Worm (Caenorhabditis elegans) whole organism, young adult: ENCODE data around the gene miga-1.

Source experiments
- B0035.1 ChIP-seq: sonication (generic microtip); optimal IDR thresholded peaks from 2 replicates; lab custom pipeline; 2016; ENCODE audit warnings: missing genetic modification characterization, mild to moderate bottlenecking, missing compliant biosample characterization, missing genotype, missing genetic modification reagents
- B0261.1 ChIP-seq: sonication (generic microtip); optimal IDR thresholded peaks from 2 replicates; lab custom pipeline; 2016; ENCODE audit warnings: mild to moderate bottlenecking, missing genetic modification characterization, moderate library complexity, missing compliant biosample characterization
- B0336.3 ChIP-seq: fragments of 200-800 bp; sonication (Bioruptor generic); IDR thresholded peaks from 2 replicates; pipeline ENCODE4 v1.3.6; 2022; ENCODE audit warnings: missing genetic modification characterization, missing compliant biosample characterization
- F10E7.11 ChIP-seq: sonication (generic microtip); optimal IDR thresholded peaks from 2 replicates; lab custom pipeline; 2017; ENCODE audit warnings: mild to moderate bottlenecking, missing genetic modification characterization, moderate library complexity, missing compliant biosample characterization
- F22D6.2 ChIP-seq: sonication (generic microtip); optimal IDR thresholded peaks from 2 replicates; lab custom pipeline; 2016; ENCODE audit warnings: mild to moderate bottlenecking, missing genetic modification characterization, missing compliant biosample characterization
- F23B12.7 ChIP-seq: sonication (generic microtip); optimal IDR thresholded peaks from 2 replicates; lab custom pipeline; 2017; ENCODE audit warnings: missing genetic modification characterization, mild to moderate bottlenecking, missing compliant biosample characterization, antibody characterized with exemption, moderate library complexity; ENCODE audit not compliant: insufficient read depth
- F49E8.2 ChIP-seq: sonication (generic microtip); optimal IDR thresholded peaks from 3 replicates; lab custom pipeline; 2017; ENCODE audit warnings: missing genetic modification characterization, mild to moderate bottlenecking, missing compliant biosample characterization, antibody characterized with exemption, moderate library complexity; ENCODE audit not compliant: insufficient read depth
- K11D2.4 ChIP-seq: fragments of 200-800 bp; sonication (Bioruptor generic); IDR thresholded peaks from 2 replicates; pipeline ENCODE4 v1.3.6; 2022; ENCODE audit warnings: missing genetic modification reagents, missing genetic modification characterization, missing compliant biosample characterization
- T07F8.4 ChIP-seq: sonication (generic microtip); optimal IDR thresholded peaks from 2 replicates; lab custom pipeline; 2016; ENCODE audit warnings: mild to moderate bottlenecking, missing genetic modification characterization, moderate library complexity, missing compliant biosample characterization
- Y95B8A.8 ChIP-seq: fragments of 200-800 bp; sonication (Bioruptor generic); IDR thresholded peaks from 2 replicates; pipeline ENCODE4 v1.3.6; 2022; ENCODE audit warnings: missing genetic modification reagents, missing genetic modification characterization, missing compliant biosample characterization
- aptf-2 ChIP-seq: fragments of 200-800 bp; sonication (Bioruptor generic); conservative IDR thresholded peaks from 2 replicates; pipeline ENCODE4 v1.3.6; 2022; ENCODE audit warnings: missing genetic modification reagents, missing genetic modification characterization, missing compliant biosample characterization
- bed-1 ChIP-seq: fragments of 200-800 bp; sonication (Bioruptor generic); IDR thresholded peaks from 2 replicates; pipeline ENCODE4 v1.3.6; 2022; ENCODE audit warnings: missing genetic modification reagents, missing genetic modification characterization, missing compliant biosample characterization
- bed-2 ChIP-seq: fragments of 200-800 bp; sonication (Bioruptor generic); IDR thresholded peaks from 2 replicates; pipeline ENCODE4 v1.3.6; 2022; ENCODE audit warnings: missing genetic modification reagents, missing genetic modification characterization, missing compliant biosample characterization
- ceh-58 ChIP-seq: fragments of 200-800 bp; sonication (Bioruptor generic); IDR thresholded peaks from 2 replicates; pipeline ENCODE4 v1.3.6; 2022; ENCODE audit warnings: missing genetic modification characterization, missing compliant biosample characterization
- chd-7 ChIP-seq: sonication (generic microtip); optimal IDR thresholded peaks from 2 replicates; lab custom pipeline; 2016; ENCODE audit warnings: mild to moderate bottlenecking, missing genetic modification characterization, moderate library complexity, missing compliant biosample characterization
- die-1 ChIP-seq: sonication (generic microtip); optimal IDR thresholded peaks from 2 replicates; lab custom pipeline; 2016; ENCODE audit warnings: missing genotype, mild to moderate bottlenecking, missing genetic modification characterization, missing compliant biosample characterization
- dpff-1 ChIP-seq: sonication (generic microtip); optimal IDR thresholded peaks from 2 replicates; lab custom pipeline; 2017; ENCODE audit warnings: mild to moderate bottlenecking, missing genetic modification characterization, missing compliant biosample characterization
- egl-44 ChIP-seq: fragments of 200-800 bp; sonication (Bioruptor generic); IDR thresholded peaks from 2 replicates; pipeline ENCODE4 v1.3.6; 2022; ENCODE audit warnings: missing genetic modification reagents, missing genetic modification characterization, missing compliant biosample characterization
- egrh-3 ChIP-seq: fragments of 200-800 bp; sonication (Bioruptor generic); IDR thresholded peaks from 2 replicates; pipeline ENCODE4 v1.3.6; 2022; ENCODE audit warnings: missing genetic modification reagents, missing genetic modification characterization, missing compliant biosample characterization
- gei-17 ChIP-seq: fragments of 200-800 bp; sonication (Bioruptor generic); optimal IDR thresholded peaks from 2 replicates; lab custom pipeline; 2018; ENCODE audit warnings: mild to moderate bottlenecking, missing genetic modification characterization, missing compliant biosample characterization
- hlh-26 ChIP-seq: fragments of 200-800 bp; sonication (Bioruptor generic); conservative IDR thresholded peaks from 2 replicates; pipeline ENCODE4 v1.3.6; 2022; ENCODE audit warnings: missing genetic modification reagents, missing genetic modification characterization, missing compliant biosample characterization
- hmg-1.2 ChIP-seq: fragments of 200-800 bp; sonication (Bioruptor generic); IDR thresholded peaks from 2 replicates; pipeline ENCODE4 v1.3.6; 2022; ENCODE audit warnings: missing genetic modification reagents, missing genetic modification characterization, missing compliant biosample characterization
- let-526 ChIP-seq: fragments of 200-800 bp; sonication (Bioruptor generic); IDR thresholded peaks from 2 replicates; pipeline ENCODE4 v1.3.6; 2022; ENCODE audit warnings: missing genetic modification reagents, missing genetic modification characterization, missing compliant biosample characterization
- let-607 ChIP-seq, 2 experiments: fragments of 200-800 bp in 1 of 2; sonication (Bioruptor generic) in 1 of 2; sonication (generic microtip) in 1 of 2; optimal IDR thresholded peaks; 2 replicates each; lab custom pipeline; 2016 to 2018; ENCODE audit warnings: mild to moderate bottlenecking in 2 of 2, missing compliant biosample characterization in 2 of 2, missing genetic modification characterization in 2 of 2, moderate library complexity in 2 of 2, missing genotype in 1 of 2
- mel-28 ChIP-seq: sonication (generic microtip); optimal IDR thresholded peaks from 2 replicates; lab custom pipeline; 2016; ENCODE audit warnings: borderline replicate concordance, mild to moderate bottlenecking, missing genetic modification characterization, missing compliant biosample characterization
- mes-4 ChIP-seq: sonication (generic microtip); optimal IDR thresholded peaks from 2 replicates; lab custom pipeline; 2016; ENCODE audit warnings: missing genotype, missing genetic modification characterization, missing compliant biosample characterization
- nhr-120 ChIP-seq: fragments of 200-800 bp; sonication (Bioruptor generic); IDR thresholded peaks from 2 replicates; pipeline ENCODE4 v1.3.6; 2022; ENCODE audit warnings: missing genetic modification characterization, missing compliant biosample characterization
- nhr-90 ChIP-seq: sonication (generic microtip); optimal IDR thresholded peaks from 2 replicates; lab custom pipeline; 2016; ENCODE audit warnings: missing genotype, mild to moderate bottlenecking, missing genetic modification characterization, missing compliant biosample characterization
- pha-4 ChIP-seq: fragments of 150-350 bp; sonication (generic microtip); optimal IDR thresholded peaks from 2 replicates; lab custom pipeline; 2014; ENCODE audit warnings: missing biosample characterization, missing genetic modification reagents, missing genetic modification characterization
- sea-2 ChIP-seq: fragments of 200-800 bp; sonication (Bioruptor generic); IDR thresholded peaks from 2 replicates; pipeline ENCODE4 v1.3.6; 2022; ENCODE audit warnings: missing genetic modification characterization, missing compliant biosample characterization
- snpc-1.1 ChIP-seq: sonication (generic microtip); optimal IDR thresholded peaks from 2 replicates; lab custom pipeline; 2017; ENCODE audit warnings: missing genetic modification characterization, mild to moderate bottlenecking, missing compliant biosample characterization, antibody characterized with exemption, moderate library complexity, missing genotype, missing genetic modification reagents; ENCODE audit not compliant: insufficient read depth
- snpc-3.4 ChIP-seq: sonication (generic microtip); optimal IDR thresholded peaks from 2 replicates; lab custom pipeline; 2017; ENCODE audit warnings: missing genetic modification characterization, mild to moderate bottlenecking, missing compliant biosample characterization, antibody characterized with exemption, moderate library complexity, missing genotype, missing genetic modification reagents
- snpc-4 ChIP-seq, 5 experiments: fragments of 150-350 bp in 1 of 5; sonication (generic microtip) in 4 of 5; optimal IDR thresholded peaks; 2 replicates each; lab custom pipeline; 2014 to 2018; ENCODE audit warnings: missing genetic modification characterization in 5 of 5, missing biosample characterization in 3 of 5, antibody characterized with exemption in 2 of 5, mild to moderate bottlenecking in 2 of 5, missing compliant biosample characterization in 2 of 5, missing genotype in 2 of 5, moderate library complexity in 2 of 5, missing genetic modification reagents in 1 of 5

miga-1 gene

ce11 chrV:12408525-12408924, 7.9 kb upstream of the miga-1 start, which contains the start of gene cdr-4 (continued):
- TF ChIP-seq B0261.1 (no peak), chd-7 (tag; lab: Kevin White, UChicago) (no peak), F23B12.7 (tag; lab: Kevin White, UChicago) (no peak)

ce11 chrV:12406514-12406913, 5.9 kb upstream of the miga-1 start:
- TF ChIP-seq F22D6.2: no peak
- TF ChIP-seq Y95B8A.8 (GFP tag; lab: Robert Waterston, UW): no peak
- peak; percentile 49 for TF ChIP-seq egrh-3 (GFP tag; lab: Robert Waterston, UW)
- peak; percentile 20 for TF ChIP-seq gei-17 (GFP tag; lab: Kevin White, UChicago)
- no peak for TF ChIP-seq mes-4
- no peak for TF ChIP-seq T07F8.4 (tag; lab: Kevin White, UChicago)
- no peak for TF ChIP-seq snpc-1.1 (tag; lab: Kevin White, UChicago)
- TF ChIP-seq snpc-4 (GFP tag; optimal IDR thresholded peaks at IDR 0.05; lab: Kevin White, UChicago): no peak
- TF ChIP-seq snpc-4 (tag; optimal IDR thresholded peaks at IDR 0.05; lab: Kevin White, UChicago): no peak
- TF ChIP-seq B0336.3 (GFP tag; lab: Robert Waterston, UW): no peak
- TF ChIP-seq hlh-26 (GFP tag; lab: Robert Waterston, UW): no peak
- no peak for TF ChIP-seq sea-2 (GFP tag; lab: Robert Waterston, UW)
- TF ChIP-seq snpc-3.4 (tag; lab: Kevin White, UChicago): no peak
- TF ChIP-seq let-607 (tag; optimal IDR thresholded peaks at IDR 0.05; lab: Kevin White, UChicago): no peak
- no peak for TF ChIP-seq bed-2 (GFP tag; lab: Robert Waterston, UW)
- no peak for TF ChIP-seq nhr-120 (GFP tag; lab: Robert Waterston, UW)

ce11 chrV:12405929-12406328, 5.3 kb upstream of the miga-1 start, which contains the start of gene K01D12.10:
TSS of gene K01D12.10 (plus strand) at chrV:12406229.
- TF ChIP-seq mel-28 (no peak), bed-2 (GFP tag; lab: Robert Waterston, UW) (no peak), F49E8.2 (tag; lab: Kevin White, UChicago) (no peak), mes-4 (no peak), let-526 (no peak)

DNA sequence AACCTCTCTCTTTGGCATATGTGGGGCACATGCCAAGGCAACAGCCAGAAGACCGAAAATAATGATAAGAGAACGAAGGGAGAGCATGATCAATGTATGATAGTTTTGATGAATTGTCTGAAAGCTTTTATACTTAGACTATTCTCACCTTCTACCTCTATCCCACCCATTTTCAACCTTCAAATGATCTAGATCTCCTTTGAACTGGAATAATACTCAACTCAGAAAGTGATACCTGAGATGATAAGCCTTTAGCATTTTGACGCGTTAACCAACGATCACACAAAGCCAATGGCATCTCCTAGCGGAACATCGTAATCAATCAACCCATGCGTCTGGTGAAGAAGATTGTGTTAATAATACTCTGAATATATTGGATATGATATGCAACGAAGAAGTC, 3.9 kb upstream of the miga-1 start, which contains the start of gene K01D12.9:
K01D12.9 (minus strand) TSS at position 101 of the 400 bp plus-strand sequence.
- TF ChIP-seq B0035.1: no peak
- TF ChIP-seq die-1 (tag; lab: Kevin White, UChicago): no peak
- TF ChIP-seq egl-44 (GFP tag; lab: Robert Waterston, UW): no peak
- TF ChIP-seq aptf-2 (GFP tag; lab: Robert Waterston, UW): no peak
- TF ChIP-seq nhr-90: no peak
- TF ChIP-seq bed-1 (GFP tag; lab: Robert Waterston, UW): no peak
- no peak for TF ChIP-seq dpff-1 (tag; lab: Kevin White, UChicago)
- TF ChIP-seq hmg-1.2 (GFP tag; lab: Robert Waterston, UW): no peak
- no peak for TF ChIP-seq pha-4 (tag; lab: Kevin White, UChicago)
- no peak for TF ChIP-seq ceh-58 (GFP tag; lab: Robert Waterston, UW)
- TF ChIP-seq F10E7.11 (tag; lab: Kevin White, UChicago): no peak
- no peak for TF ChIP-seq K11D2.4 (GFP tag; lab: Robert Waterston, UW)
